Worm (Caenorhabditis elegans): ENCODE data around the gene fbxa-214.
"Not testable (repeated sequence)": the region's sequence is repeated elsewhere in the genome, so short reads cannot be mapped to it uniquely, and the experiment has no call there.

DNA sequence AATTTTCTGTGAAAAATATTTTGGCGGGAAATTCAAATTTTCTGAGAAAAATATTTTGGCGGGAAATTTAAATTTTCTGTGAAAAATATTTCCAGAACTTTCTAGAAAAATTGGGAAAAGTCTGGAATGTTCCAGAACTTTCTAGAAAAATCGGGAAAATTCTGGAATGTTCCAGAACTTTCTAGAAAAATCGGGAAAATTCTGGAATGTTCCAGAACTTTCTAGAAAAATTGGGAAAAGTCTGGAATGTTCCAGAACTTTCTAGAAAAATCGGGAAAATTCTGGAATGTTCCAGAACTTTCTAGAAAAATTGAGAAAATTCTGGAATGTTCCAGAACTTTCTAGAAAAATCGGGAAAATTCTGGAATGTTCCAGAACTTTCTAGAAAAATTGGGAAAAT, 2.3 kb upstream of the fbxa-214 start:
- not testable (repeated sequence) for TF ChIP-seq med-1 (GFP tag; optimal IDR thresholded peaks at IDR 0.05; ENCODE audit: insufficient read depth); ztf-29 (GFP tag; IDR thresholded peaks at IDR 0.05); tab-1 (GFP tag; IDR thresholded peaks at IDR 0.05); T22C8.4 (GFP tag; IDR thresholded peaks at IDR 0.05); ref-1 (GFP tag; conservative IDR thresholded peaks at IDR 0.05)
- TF ChIP-seq flt-1 (GFP tag; IDR thresholded peaks at IDR 0.05): 0 out of 2 replicates have a peak, but pooled peaks have one; percentile 9
